Worm (Caenorhabditis elegans) whole organism, midembryonic: ENCODE results near the gene srw-23.

Experiments
- T22C8.4 ChIP-seq: fragments of 200-800 bp; sonication (Bioruptor generic); IDR thresholded peaks from 2 replicates; pipeline ENCODE4 v1.3.6; 2022; ENCODE audit warnings: missing genetic modification characterization, missing compliant biosample characterization
- cog-1 ChIP-seq: sonication (generic microtip); optimal IDR thresholded peaks from 2 replicates; lab custom pipeline; 2016; ENCODE audit warnings: missing genetic modification characterization, missing compliant biosample characterization
- flt-1 ChIP-seq: fragments of 200-800 bp; sonication (Bioruptor generic); IDR thresholded peaks from 2 replicates; pipeline ENCODE4 v1.3.6; 2022; ENCODE audit warnings: missing genetic modification characterization, missing compliant biosample characterization
- klf-2 ChIP-seq: fragments of 200-800 bp; sonication (Bioruptor generic); conservative IDR thresholded peaks from 2 replicates; pipeline ENCODE4 v1.3.6; 2022; ENCODE audit warnings: missing genetic modification reagents, missing genetic modification characterization, missing compliant biosample characterization
- med-1 ChIP-seq: sonication (generic microtip); optimal IDR thresholded peaks from 2 replicates; lab custom pipeline; 2017; ENCODE audit warnings: missing genetic modification characterization, mild to moderate bottlenecking, missing compliant biosample characterization, antibody characterized with exemption, missing genetic modification reagents; ENCODE audit not compliant: insufficient read depth
- ref-1 ChIP-seq: fragments of 200-800 bp; sonication (Bioruptor generic); conservative IDR thresholded peaks from 2 replicates; pipeline ENCODE4 v1.3.6; 2022; ENCODE audit warnings: missing genetic modification reagents, missing genetic modification characterization, missing compliant biosample characterization
- tab-1 ChIP-seq: fragments of 200-800 bp; sonication (Bioruptor generic); IDR thresholded peaks from 2 replicates; pipeline ENCODE4 v1.3.6; 2022; ENCODE audit warnings: missing genetic modification characterization, missing compliant biosample characterization
- ztf-23 ChIP-seq: fragments of 200-800 bp; sonication (Bioruptor generic); IDR thresholded peaks from 2 replicates; pipeline ENCODE4 v1.3.6; 2022; ENCODE audit warnings: missing genetic modification reagents, missing genetic modification characterization, missing compliant biosample characterization
- ztf-29 ChIP-seq: fragments of 200-800 bp; sonication (Bioruptor generic); IDR thresholded peaks from 2 replicates; pipeline ENCODE4 v1.3.6; 2022; ENCODE audit warnings: missing genetic modification reagents, missing genetic modification characterization, missing compliant biosample characterization

ce11 chrV:16853956-16854683 lies 19.6 kb upstream of the srw-23 start, which contains the start of the genes clec-35 and clec-27:
- TF ChIP-seq ztf-29 (GFP tag; lab: Robert Waterston, UW) (no peak), ref-1 (GFP tag; lab: Robert Waterston, UW) (no peak), cog-1 (no peak), klf-2 (no peak), flt-1 (GFP tag; lab: Robert Waterston, UW) (no peak), ztf-23 (GFP tag; lab: Robert Waterston, UW) (no peak), med-1 (GFP tag; lab: Kevin White, UChicago) (no peak), T22C8.4 (GFP tag; lab: Robert Waterston, UW) (no peak), tab-1 (GFP tag; lab: Robert Waterston, UW) (no peak)
